Fruit fly (Drosophila melanogaster) whole organism, embryonic: Measurements from ENCODE around the gene Sur.

Experiments
- Atf6 ChIP-seq: fragments of 200-800 bp; sonication (Bioruptor generic); IDR thresholded peaks from 2 replicates; pipeline ENCODE4 v1.3.6; 2022; ENCODE audit warnings: missing biosample characterization, missing genetic modification characterization
- CG10267 ChIP-seq: fragments of 200-800 bp; sonication (Bioruptor generic); optimal IDR thresholded peaks from 2 replicates; lab custom pipeline; 2018; ENCODE audit warnings: missing biosample characterization, mild to moderate bottlenecking, missing genetic modification characterization, moderate library complexity
- CG10274 ChIP-seq: fragments of 200-800 bp; sonication (Bioruptor generic); optimal IDR thresholded peaks from 3 replicates; lab custom pipeline; 2017; ENCODE audit warnings: missing biosample characterization, mild to moderate bottlenecking, missing genetic modification characterization
- CG12071 ChIP-seq: fragments of 200-800 bp; sonication (Bioruptor generic); optimal IDR thresholded peaks from 3 replicates; lab custom pipeline; 2018; ENCODE audit warnings: missing biosample characterization, mild to moderate bottlenecking, missing genetic modification characterization
- CG1233 ChIP-seq: fragments of 200-800 bp; sonication (Bioruptor generic); optimal IDR thresholded peaks from 4 replicates; lab custom pipeline; 2018; ENCODE audit warnings: missing biosample characterization, mild to moderate bottlenecking, missing genetic modification characterization
- CG12391 ChIP-seq: fragments of 200-800 bp; sonication (Bioruptor generic); optimal IDR thresholded peaks from 3 replicates; lab custom pipeline; 2018; ENCODE audit warnings: missing biosample characterization, mild to moderate bottlenecking, missing genetic modification characterization, moderate library complexity
- CG12744 ChIP-seq: fragments of 200-800 bp; sonication (Bioruptor generic); optimal IDR thresholded peaks from 2 replicates; lab custom pipeline; 2016; ENCODE audit warnings: missing biosample characterization, missing genetic modification characterization
- CG13894 ChIP-seq: fragments of 200-800 bp; sonication (Bioruptor generic); optimal IDR thresholded peaks from 3 replicates; lab custom pipeline; 2018; ENCODE audit warnings: missing biosample characterization, mild to moderate bottlenecking, missing genetic modification characterization, moderate library complexity
- CG14050 ChIP-seq: fragments of 200-800 bp; sonication (Bioruptor generic); IDR thresholded peaks from 3 replicates; pipeline ENCODE4 v1.3.6; 2022; ENCODE audit warnings: missing biosample characterization, missing genetic modification characterization
- CG15073 ChIP-seq: fragments of 200-800 bp; sonication (Bioruptor generic); optimal IDR thresholded peaks from 2 replicates; lab custom pipeline; 2016; ENCODE audit warnings: missing biosample characterization, missing genetic modification characterization
- CG15696 ChIP-seq: fragments of 200-800 bp; sonication (Bioruptor generic); optimal IDR thresholded peaks from 2 replicates; lab custom pipeline; 2019; ENCODE audit warnings: missing biosample characterization, mild to moderate bottlenecking, missing genetic modification characterization, moderate library complexity
- CG1603 ChIP-seq: fragments of 200-800 bp; sonication (Bioruptor generic); optimal IDR thresholded peaks from 2 replicates; lab custom pipeline; 2019; ENCODE audit warnings: missing biosample characterization, mild to moderate bottlenecking, missing genetic modification characterization, moderate library complexity
- CG1647 ChIP-seq: fragments of 200-800 bp; sonication (Bioruptor generic); optimal IDR thresholded peaks from 3 replicates; lab custom pipeline; 2016; ENCODE audit warnings: missing biosample characterization, missing genetic modification characterization
- CG16779 ChIP-seq: fragments of 200-800 bp; sonication (Bioruptor generic); IDR thresholded peaks from 2 replicates; pipeline ENCODE4 v1.3.6; 2022; ENCODE audit warnings: missing biosample characterization, missing genetic modification characterization
- CG16863 ChIP-seq: fragments of 200-800 bp; sonication (Bioruptor generic); optimal IDR thresholded peaks from 3 replicates; lab custom pipeline; 2016; ENCODE audit warnings: missing biosample characterization, missing genetic modification characterization
- CG17912 ChIP-seq: fragments of 200-800 bp; sonication (Bioruptor generic); optimal IDR thresholded peaks from 2 replicates; lab custom pipeline; 2018; ENCODE audit warnings: missing biosample characterization, mild to moderate bottlenecking, missing genetic modification characterization
- CG18599 ChIP-seq: fragments of 200-800 bp; sonication (Bioruptor generic); optimal IDR thresholded peaks from 3 replicates; lab custom pipeline; 2017; ENCODE audit warnings: missing biosample characterization, missing genetic modification characterization, mild to moderate bottlenecking, moderate library complexity, missing genetic modification reagents
- CG33213 ChIP-seq: fragments of 200-800 bp; sonication (Bioruptor generic); optimal IDR thresholded peaks from 3 replicates; lab custom pipeline; 2016; ENCODE audit warnings: missing biosample characterization, missing genetic modification characterization
- CG34422 ChIP-seq: fragments of 200-800 bp; sonication (Bioruptor generic); IDR thresholded peaks from 3 replicates; pipeline ENCODE4 v1.3.6; 2022; ENCODE audit warnings: missing biosample characterization, missing genetic modification characterization
- CG3838 ChIP-seq: fragments of 200-800 bp; sonication (Bioruptor generic); optimal IDR thresholded peaks from 3 replicates; lab custom pipeline; 2016; ENCODE audit warnings: missing biosample characterization, missing genetic modification characterization
- CG42726 ChIP-seq: fragments of 200-800 bp; sonication (Bioruptor generic); IDR thresholded peaks from 2 replicates; pipeline ENCODE4 v1.3.6; 2022; ENCODE audit warnings: missing biosample characterization, missing genetic modification characterization; ENCODE audit not compliant: partially characterized antibody
- CG4424 ChIP-seq: fragments of 200-800 bp; sonication (Bioruptor generic); optimal IDR thresholded peaks from 3 replicates; lab custom pipeline; 2016; ENCODE audit warnings: missing biosample characterization, missing genetic modification characterization
- CG4854 ChIP-seq: fragments of 200-800 bp; sonication (Bioruptor generic); optimal IDR thresholded peaks from 2 replicates; lab custom pipeline; 2016; ENCODE audit warnings: missing biosample characterization, missing genetic modification characterization, inconsistent platforms
- CG6175 ChIP-seq: fragments of 200-800 bp; sonication (Bioruptor generic); IDR thresholded peaks from 3 replicates; pipeline ENCODE4 v1.3.6; 2022; ENCODE audit warnings: missing biosample characterization, missing genetic modification characterization
- CG8388 ChIP-seq: fragments of 200-800 bp; sonication (Bioruptor generic); optimal IDR thresholded peaks from 2 replicates; lab custom pipeline; 2019; ENCODE audit warnings: missing biosample characterization, mild to moderate bottlenecking, missing genetic modification characterization, moderate library complexity
- CG8944 ChIP-seq: fragments of 200-800 bp; sonication (Bioruptor generic); optimal IDR thresholded peaks from 3 replicates; lab custom pipeline; 2016; ENCODE audit warnings: missing biosample characterization, missing genetic modification characterization
- ERR ChIP-seq: fragments of 200-800 bp; sonication (Bioruptor generic); optimal IDR thresholded peaks from 2 replicates; lab custom pipeline; 2016; ENCODE audit warnings: missing biosample characterization, missing genetic modification characterization
- HLH3B ChIP-seq: fragments of 200-800 bp; sonication (Bioruptor generic); IDR thresholded peaks from 2 replicates; pipeline ENCODE4 v1.3.6; 2022; ENCODE audit warnings: missing biosample characterization, missing genetic modification characterization
- HLHmδ ChIP-seq: fragments of 200-800 bp; sonication (Bioruptor generic); optimal IDR thresholded peaks from 2 replicates; lab custom pipeline; 2018; ENCODE audit warnings: missing biosample characterization, mild to moderate bottlenecking, missing genetic modification characterization, moderate library complexity
- Hmr ChIP-seq: fragments of 200-800 bp; sonication (Bioruptor generic); optimal IDR thresholded peaks from 3 replicates; lab custom pipeline; 2017; ENCODE audit warnings: mild to moderate bottlenecking, missing biosample characterization, missing genetic modification reagents, missing genetic modification characterization
- Hsf ChIP-seq: fragments of 200-800 bp; sonication (Bioruptor generic); optimal IDR thresholded peaks from 3 replicates; lab custom pipeline; 2016; ENCODE audit warnings: missing biosample characterization, missing genetic modification characterization
- Lhr ChIP-seq: fragments of 200-800 bp; sonication (Bioruptor generic); optimal IDR thresholded peaks from 3 replicates; lab custom pipeline; 2017; ENCODE audit warnings: mild to moderate bottlenecking, missing biosample characterization, missing genetic modification reagents, missing genetic modification characterization
- Spps ChIP-seq: fragments of 200-800 bp; sonication (Bioruptor generic); optimal IDR thresholded peaks from 2 replicates; lab custom pipeline; 2018; ENCODE audit warnings: missing biosample characterization, mild to moderate bottlenecking, missing genetic modification characterization
- Tbp ChIP-seq: fragments of >200 bp; optimal IDR thresholded peaks from 2 replicates; lab custom pipeline; 2018; ENCODE audit warnings: missing biosample characterization, missing genetic modification characterization
- bbx ChIP-seq: fragments of 200-800 bp; sonication (Bioruptor generic); IDR thresholded peaks from 2 replicates; pipeline ENCODE4 v1.3.6; 2022; ENCODE audit warnings: missing biosample characterization, missing genetic modification characterization; ENCODE audit not compliant: partially characterized antibody
- chif ChIP-seq, 2 experiments: fragments of 200-800 bp; sonication (Bioruptor generic); optimal IDR thresholded peaks; 3 replicates each; lab custom pipeline; 2016; ENCODE audit warnings: missing biosample characterization in 2 of 2, missing genetic modification characterization in 2 of 2
- chinmo ChIP-seq: fragments of 200-800 bp; sonication (Bioruptor generic); IDR thresholded peaks from 4 replicates; pipeline ENCODE4 v1.3.6; 2022; ENCODE audit warnings: missing biosample characterization, missing genetic modification characterization; ENCODE audit not compliant: partially characterized antibody
- dmrt11E ChIP-seq: fragments of 200-800 bp; sonication (Bioruptor generic); optimal IDR thresholded peaks from 3 replicates; lab custom pipeline; 2018; ENCODE audit warnings: missing biosample characterization, mild to moderate bottlenecking, missing genetic modification characterization, moderate library complexity
- fd64A ChIP-seq: fragments of 200-800 bp; sonication (Bioruptor generic); optimal IDR thresholded peaks from 3 replicates; lab custom pipeline; 2018; ENCODE audit warnings: missing biosample characterization, mild to moderate bottlenecking, missing genetic modification characterization
- grn ChIP-seq: fragments of 200-800 bp; sonication (Bioruptor generic); optimal IDR thresholded peaks from 3 replicates; lab custom pipeline; 2017; ENCODE audit warnings: missing biosample characterization, missing genetic modification characterization
- ham ChIP-seq: fragments of 200-800 bp; sonication (Bioruptor generic); IDR thresholded peaks from 2 replicates; pipeline ENCODE4 v1.3.6; 2022; ENCODE audit warnings: missing biosample characterization, missing genetic modification characterization
- lab ChIP-seq: fragments of 200-800 bp; sonication (Bioruptor generic); optimal IDR thresholded peaks from 3 replicates; lab custom pipeline; 2017; ENCODE audit warnings: missing biosample characterization, missing genetic modification characterization, mild to moderate bottlenecking, moderate library complexity, missing genetic modification reagents
- mld ChIP-seq: fragments of 200-800 bp; sonication (Bioruptor generic); IDR thresholded peaks from 3 replicates; pipeline ENCODE4 v1.3.6; 2022; ENCODE audit warnings: missing biosample characterization, missing genetic modification characterization; ENCODE audit not compliant: partially characterized antibody
- nom ChIP-seq: fragments of 200-800 bp; sonication (Bioruptor generic); optimal IDR thresholded peaks from 2 replicates; lab custom pipeline; 2017; ENCODE audit warnings: missing biosample characterization, missing genetic modification characterization, mild to moderate bottlenecking, moderate library complexity, missing genetic modification reagents
- onecut ChIP-seq: fragments of 200-800 bp; sonication (Bioruptor generic); IDR thresholded peaks from 2 replicates; pipeline ENCODE4 v1.3.6; 2022; ENCODE audit warnings: missing biosample characterization, missing genetic modification characterization
- ro ChIP-seq: fragments of 200-800 bp; sonication (Bioruptor generic); IDR thresholded peaks from 2 replicates; pipeline ENCODE4 v1.3.6; 2022; ENCODE audit warnings: missing biosample characterization, missing genetic modification characterization
- sc ChIP-seq, 3 experiments: fragments of >200 bp in 2 of 3; fragments of 200-800 bp in 1 of 3; sonication (Bioruptor generic) in 1 of 3; optimal IDR thresholded peaks; 2 replicates in 2 of 3; 3 replicates in 1 of 3; lab custom pipeline; 2017; ENCODE audit warnings: mild to moderate bottlenecking in 1 of 3, missing biosample characterization in 1 of 3, missing genetic modification characterization in 1 of 3, missing genetic modification reagents in 1 of 3
- slbo ChIP-seq: fragments of 200-800 bp; sonication (Bioruptor generic); IDR thresholded peaks from 2 replicates; pipeline ENCODE4 v1.3.6; 2022; ENCODE audit warnings: missing biosample characterization, missing genetic modification characterization
- zfh1 ChIP-seq: fragments of 200-800 bp; sonication (Bioruptor generic); IDR thresholded peaks from 3 replicates; pipeline ENCODE4 v1.3.6; 2022; ENCODE audit warnings: missing biosample characterization, missing genetic modification characterization

The Sur gene

dm6 chr2L:10200847-10201246 is 1.9 kb upstream of the Sur start, which contains the start of the genes Ripalpha and RpL7 (continued):
- TF ChIP-seq sc (optimal IDR thresholded peaks at IDR 0.05; lab: Kevin White, UChicago) (no peak), sc (GFP tag; optimal IDR thresholded peaks at IDR 0.05; lab: Kevin White, UChicago) (peak; percentile 96), chif (GFP tag; optimal IDR thresholded peaks at IDR 0.05; lab: Kevin White, UChicago) (peak; percentile 96 to 99), CG1603 (tag; lab: Kevin White, UChicago) (peak; percentile 98), CG12071 (peak; percentile 98), chinmo (GFP tag; lab: Robert Waterston, UW) (peak; percentile 91), mld (GFP tag; lab: Robert Waterston, UW) (peak; percentile 74; the same call in 2 of the 3 replicates), ham (peak; percentile 96), Lhr (GFP tag; lab: Kevin White, UChicago) (peak; percentile 98), slbo (GFP tag; lab: Robert Waterston, UW) (peak; percentile 96), onecut (peak; percentile 96), CG33213 (GFP tag; lab: Kevin White, UChicago) (peak; percentile 99), CG13894 (peak; percentile 97), CG17912 (GFP tag; lab: Kevin White, UChicago) (peak; percentile 99), Atf6 (GFP tag; lab: Robert Waterston, UW) (peak; percentile 94), HLHmδ (GFP tag; lab: Kevin White, UChicago) (peak; percentile 100), CG4854 (peak; percentile 97), CG8388 (GFP tag; lab: Kevin White, UChicago) (peak; percentile 92), CG10274 (GFP tag; lab: Kevin White, UChicago) (peak; percentile 95), CG18599 (GFP tag; lab: Kevin White, UChicago) (peak; percentile 98), CG6175 (peak; percentile 97; the same call in 2 of the 3 replicates), Hsf (GFP tag; lab: Kevin White, UChicago) (peak; percentile 98), Tbp (no peak), CG42726 (GFP tag; lab: Robert Waterston, UW) (peak; percentile 99), CG4424 (peak; percentile 97), grn (GFP tag; lab: Kevin White, UChicago) (peak; percentile 96), CG34422 (GFP tag; lab: Robert Waterston, UW) (peak; percentile 98), ro (GFP tag; lab: Robert Waterston, UW) (peak; percentile 88), CG8944 (GFP tag; lab: Kevin White, UChicago) (peak; percentile 98), CG12744 (peak; percentile 97), CG16779 (peak; percentile 97), zfh1 (peak; percentile 99), CG10267 (tag; lab: Kevin White, UChicago) (peak; percentile 99), nom (GFP tag; lab: Kevin White, UChicago) (peak; percentile 96), CG12391 (tag; lab: Kevin White, UChicago) (peak; percentile 97), ERR (GFP tag; lab: Kevin White, UChicago) (peak; percentile 97), CG16863 (GFP tag; lab: Kevin White, UChicago) (peak; percentile 96), HLH3B (peak; percentile 95), CG3838 (peak; percentile 94), dmrt11E (tag; lab: Kevin White, UChicago) (peak; percentile 91), CG1647 (peak; percentile 98), bbx (peak; percentile 94), lab (peak; percentile 100), fd64A (GFP tag; lab: Kevin White, UChicago) (peak; percentile 97), CG15696 (tag; lab: Kevin White, UChicago) (peak; percentile 79), CG1233 (GFP tag; lab: Kevin White, UChicago) (peak; percentile 98), CG15073 (GFP tag; lab: Kevin White, UChicago) (peak; percentile 66), Spps (tag; lab: Kevin White, UChicago) (peak; percentile 90), CG14050 (GFP tag; lab: Robert Waterston, UW) (peak; percentile 95), Hmr (GFP tag; lab: Kevin White, UChicago) (peak; percentile 100)
